Fruit fly (Drosophila melanogaster) whole organism, prepupa: Measurements from ENCODE around the gene Prps.

ENCODE experiments used
- Blimp-1 ChIP-seq: fragments of 200-800 bp; sonication (Bioruptor generic); optimal IDR thresholded peaks from 3 replicates; lab custom pipeline; 2017; ENCODE audit warnings: missing biosample characterization, missing genetic modification characterization, mild to moderate bottlenecking, moderate library complexity, missing genetic modification reagents
- CG10631 ChIP-seq: fragments of 200-800 bp; sonication (Bioruptor generic); optimal IDR thresholded peaks from 2 replicates; lab custom pipeline; 2016; ENCODE audit warnings: missing biosample characterization, missing genetic modification characterization
- CG10669 ChIP-seq: fragments of 200-800 bp; sonication (Bioruptor generic); optimal IDR thresholded peaks from 3 replicates; lab custom pipeline; 2018; ENCODE audit warnings: missing biosample characterization, mild to moderate bottlenecking, missing genetic modification characterization, moderate library complexity
- CG11762 ChIP-seq: fragments of 200-800 bp; sonication (Bioruptor generic); optimal IDR thresholded peaks from 3 replicates; lab custom pipeline; 2016; ENCODE audit warnings: missing biosample characterization, missing genetic modification characterization; ENCODE audit not compliant: insufficient read depth
- CG11902 ChIP-seq: fragments of 200-800 bp; sonication (Bioruptor generic); optimal IDR thresholded peaks from 3 replicates; lab custom pipeline; 2016; ENCODE audit warnings: missing biosample characterization, missing genetic modification characterization
- CG15336 ChIP-seq: fragments of 200-800 bp; sonication (Bioruptor generic); IDR thresholded peaks from 2 replicates; pipeline ENCODE4 v1.3.6; 2022; ENCODE audit warnings: missing biosample characterization, missing genetic modification characterization
- CG1621 ChIP-seq: fragments of 200-800 bp; sonication (Bioruptor generic); optimal IDR thresholded peaks from 3 replicates; lab custom pipeline; 2018; ENCODE audit warnings: missing biosample characterization, mild to moderate bottlenecking, missing genetic modification characterization
- CG3032 ChIP-seq: fragments of 200-800 bp; optimal IDR thresholded peaks from 2 replicates; lab custom pipeline; 2019; ENCODE audit warnings: missing biosample characterization, mild to moderate bottlenecking, missing genetic modification characterization, moderate library complexity
- CG31627 ChIP-seq: fragments of 200-800 bp; sonication (Bioruptor generic); optimal IDR thresholded peaks from 3 replicates; lab custom pipeline; 2016; ENCODE audit warnings: missing biosample characterization, missing genetic modification characterization
- CG32006 ChIP-seq: fragments of 200-800 bp; sonication (Bioruptor generic); optimal IDR thresholded peaks from 3 replicates; lab custom pipeline; 2017; ENCODE audit warnings: missing biosample characterization, mild to moderate bottlenecking, missing genetic modification characterization
- CG34406 ChIP-seq: fragments of 200-800 bp; sonication (Bioruptor generic); optimal IDR thresholded peaks from 3 replicates; lab custom pipeline; 2016; ENCODE audit warnings: missing biosample characterization, missing genetic modification characterization
- CG3919 ChIP-seq: fragments of 200-800 bp; sonication (Bioruptor generic); optimal IDR thresholded peaks from 3 replicates; lab custom pipeline; 2016; ENCODE audit warnings: missing biosample characterization, missing genetic modification characterization
- CG6163 ChIP-seq: fragments of 200-800 bp; sonication (Bioruptor generic); IDR thresholded peaks from 3 replicates; pipeline ENCODE4 v1.3.6; 2022; ENCODE audit warnings: missing biosample characterization, missing genetic modification characterization
- CG6276 ChIP-seq: fragments of 200-800 bp; sonication (Bioruptor generic); optimal IDR thresholded peaks from 2 replicates; lab custom pipeline; 2017; ENCODE audit warnings: missing biosample characterization, mild to moderate bottlenecking, missing genetic modification characterization
- CG6792 ChIP-seq: fragments of 200-800 bp; sonication (Bioruptor generic); optimal IDR thresholded peaks from 3 replicates; lab custom pipeline; 2016; ENCODE audit warnings: missing biosample characterization, missing genetic modification characterization
- CG6808 ChIP-seq: fragments of 200-800 bp; sonication (Bioruptor generic); optimal IDR thresholded peaks from 3 replicates; lab custom pipeline; 2017; ENCODE audit warnings: missing biosample characterization, missing genetic modification characterization, mild to moderate bottlenecking, moderate library complexity, missing genetic modification reagents
- CG8632 ChIP-seq: fragments of 200-800 bp; sonication (Bioruptor generic); optimal IDR thresholded peaks from 3 replicates; lab custom pipeline; 2016; ENCODE audit warnings: missing biosample characterization, missing genetic modification characterization
- CG9139 ChIP-seq: fragments of 200-800 bp; sonication (Bioruptor generic); optimal IDR thresholded peaks from 3 replicates; lab custom pipeline; 2017; ENCODE audit warnings: missing biosample characterization, mild to moderate bottlenecking, missing genetic modification characterization
- Eip75B ChIP-seq: fragments of 200-800 bp; sonication (Bioruptor generic); optimal IDR thresholded peaks from 3 replicates; lab custom pipeline; 2016; ENCODE audit warnings: missing biosample characterization, missing genetic modification characterization
- Eip78C ChIP-seq: fragments of 200-800 bp; sonication (Bioruptor generic); peaks from one replicate; lab custom pipeline; 2016; ENCODE audit warnings: missing biosample characterization, missing genetic modification characterization
- Eip93F ChIP-seq: fragments of 200-800 bp; sonication (Bioruptor generic); optimal IDR thresholded peaks from 2 replicates; lab custom pipeline; 2016; ENCODE audit warnings: missing biosample characterization, mild to moderate bottlenecking, missing genetic modification characterization
- Ets21C ChIP-seq: fragments of 200-800 bp; sonication (Bioruptor generic); optimal IDR thresholded peaks from 3 replicates; lab custom pipeline; 2016; ENCODE audit warnings: missing biosample characterization, missing genetic modification characterization
- Ets96B ChIP-seq: fragments of 200-800 bp; optimal IDR thresholded peaks from 2 replicates; lab custom pipeline; 2019; ENCODE audit warnings: missing biosample characterization, mild to moderate bottlenecking, missing genetic modification characterization, moderate library complexity
- Gug ChIP-seq: fragments of 200-800 bp; sonication (Bioruptor generic); IDR thresholded peaks from 2 replicates; pipeline ENCODE4 v1.3.6; 2022; ENCODE audit warnings: missing biosample characterization, missing genetic modification characterization
- Hr38 ChIP-seq: sonication (Bioruptor generic); optimal IDR thresholded peaks from 2 replicates; lab custom pipeline; 2016; ENCODE audit warnings: missing biosample characterization, missing genetic modification characterization
- Hr39 ChIP-seq: fragments of 200-800 bp; sonication (Bioruptor generic); optimal IDR thresholded peaks from 2 replicates; lab custom pipeline; 2016; ENCODE audit warnings: missing biosample characterization, missing genetic modification characterization
- Hr4 ChIP-seq: fragments of 200-800 bp; sonication (Bioruptor generic); optimal IDR thresholded peaks from 3 replicates; lab custom pipeline; 2016; ENCODE audit warnings: missing biosample characterization, missing genetic modification characterization
- Met ChIP-seq: fragments of 200-800 bp; sonication (Bioruptor generic); optimal IDR thresholded peaks from 3 replicates; lab custom pipeline; 2016; ENCODE audit warnings: missing biosample characterization, missing genetic modification characterization
- OdsH ChIP-seq: fragments of 200-800 bp; sonication (Bioruptor generic); optimal IDR thresholded peaks from 3 replicates; lab custom pipeline; 2016; ENCODE audit warnings: missing biosample characterization, missing genetic modification characterization
- Smox ChIP-seq: fragments of 200-800 bp; sonication (Bioruptor generic); optimal IDR thresholded peaks from 3 replicates; lab custom pipeline; 2016; ENCODE audit warnings: missing biosample characterization, missing genetic modification characterization
- Sox14 ChIP-seq: fragments of 200-800 bp; sonication (Bioruptor generic); optimal IDR thresholded peaks from 3 replicates; lab custom pipeline; 2016; ENCODE audit warnings: missing biosample characterization, missing genetic modification characterization
- achi ChIP-seq: fragments of 200-800 bp; sonication (Bioruptor generic); optimal IDR thresholded peaks from 3 replicates; lab custom pipeline; 2016; ENCODE audit warnings: missing biosample characterization, missing genetic modification characterization
- cyc ChIP-seq: fragments of 200-800 bp; sonication (Bioruptor generic); optimal IDR thresholded peaks from 3 replicates; lab custom pipeline; 2016; ENCODE audit warnings: missing biosample characterization, missing genetic modification characterization
- dsx ChIP-seq: fragments of 200-800 bp; optimal IDR thresholded peaks from 3 replicates; lab custom pipeline; 2019; ENCODE audit warnings: missing biosample characterization, mild to moderate bottlenecking, missing genetic modification characterization, moderate library complexity; ENCODE audit not compliant: poor library complexity, severe bottlenecking
- esn ChIP-seq: fragments of 200-800 bp; sonication (Bioruptor generic); optimal IDR thresholded peaks from 2 replicates; lab custom pipeline; 2016; ENCODE audit warnings: missing biosample characterization, mild to moderate bottlenecking, missing genetic modification characterization, moderate library complexity
- fd85E ChIP-seq: fragments of 200-800 bp; sonication (Bioruptor generic); optimal IDR thresholded peaks from 3 replicates; lab custom pipeline; 2016; ENCODE audit warnings: missing biosample characterization, missing genetic modification characterization
- fkh ChIP-seq: fragments of 200-800 bp; sonication (Bioruptor generic); optimal IDR thresholded peaks from 3 replicates; lab custom pipeline; 2017; ENCODE audit warnings: missing biosample characterization, mild to moderate bottlenecking, missing genetic modification characterization, moderate library complexity
- lz ChIP-seq: fragments of 200-800 bp; sonication (Bioruptor generic); optimal IDR thresholded peaks from 3 replicates; lab custom pipeline; 2016; ENCODE audit warnings: missing biosample characterization, missing genetic modification characterization
- net ChIP-seq: fragments of 200-800 bp; sonication (Bioruptor generic); optimal IDR thresholded peaks from 3 replicates; lab custom pipeline; 2016; ENCODE audit warnings: missing biosample characterization, missing genetic modification characterization
- salr ChIP-seq, 2 experiments: fragments of 200-800 bp; sonication (Bioruptor generic); optimal IDR thresholded peaks; 3 replicates each; lab custom pipeline; 2016 to 2018; ENCODE audit warnings: missing biosample characterization in 2 of 2, missing genetic modification characterization in 2 of 2, mild to moderate bottlenecking in 1 of 2
- spab ChIP-seq: fragments of 200-800 bp; sonication (Bioruptor generic); optimal IDR thresholded peaks from 2 replicates; lab custom pipeline; 2017; ENCODE audit warnings: missing biosample characterization, mild to moderate bottlenecking, missing genetic modification characterization, missing genetic modification reagents
- ss ChIP-seq, 2 experiments: fragments of 200-800 bp; sonication (Bioruptor generic); optimal IDR thresholded peaks; 2 replicates in 1 of 2; 3 replicates in 1 of 2; lab custom pipeline; 2017 to 2018; ENCODE audit warnings: mild to moderate bottlenecking in 2 of 2, missing biosample characterization in 2 of 2, missing genetic modification characterization in 2 of 2, moderate library complexity in 1 of 2
- svp ChIP-seq: fragments of 200-800 bp; sonication (Bioruptor generic); peaks from one replicate; lab custom pipeline; 2016; ENCODE audit warnings: missing biosample characterization, missing genetic modification characterization
- topi ChIP-seq: fragments of 200-800 bp; sonication (Bioruptor generic); optimal IDR thresholded peaks from 3 replicates; lab custom pipeline; 2016; ENCODE audit warnings: missing biosample characterization, missing genetic modification characterization
- vri ChIP-seq: fragments of 200-800 bp; sonication (Bioruptor generic); optimal IDR thresholded peaks from 3 replicates; lab custom pipeline; 2016; ENCODE audit warnings: missing biosample characterization, mild to moderate bottlenecking, missing genetic modification characterization

Gene Prps

DNA sequence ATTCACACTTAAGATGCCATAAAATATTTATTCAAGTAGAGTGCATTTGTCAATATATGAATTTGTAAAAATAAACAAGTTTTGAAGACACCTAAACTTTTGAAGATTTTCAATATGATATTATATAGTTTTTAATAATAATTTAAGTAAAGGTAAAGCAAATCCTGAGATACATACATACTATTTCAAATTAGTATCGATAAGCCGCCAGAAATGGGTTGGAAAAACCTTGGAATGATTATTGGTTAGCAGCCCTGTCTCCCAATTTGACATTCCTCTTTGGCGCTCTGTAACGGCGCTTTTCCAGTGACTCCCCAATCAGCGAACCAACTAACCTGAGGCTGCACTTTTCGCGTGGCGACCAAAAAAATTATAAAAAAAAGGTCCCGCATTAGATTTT is 15.5 kb downstream of the Prps start, which contains the start of gene alphaTub67C:
Gene alphaTub67C (plus strand): TSS at position 301 of the 400 bp plus-strand sequence.
- no peak for TF ChIP-seq topi (GFP tag; lab: Kevin White, UChicago)
- TF ChIP-seq Gug: no peak
- TF ChIP-seq Eip78C: no peak
- TF ChIP-seq esn (GFP tag; lab: Kevin White, UChicago): no peak
- no peak for TF ChIP-seq CG1621 (tag; lab: Kevin White, UChicago)
- TF ChIP-seq Ets96B: no peak
- no peak for TF ChIP-seq Blimp-1 (GFP tag; lab: Kevin White, UChicago)
- no peak for TF ChIP-seq CG32006
- no peak for TF ChIP-seq fd85E (GFP tag; lab: Kevin White, UChicago)
- TF ChIP-seq Eip75B (GFP tag; lab: Kevin White, UChicago): no peak
- no peak for TF ChIP-seq Hr38 (GFP tag; lab: Kevin White, UChicago)
- TF ChIP-seq lz (GFP tag; lab: Kevin White, UChicago): no peak
- TF ChIP-seq CG6276 (GFP tag; lab: Kevin White, UChicago): no peak
- no peak for TF ChIP-seq Eip93F (GFP tag; lab: Kevin White, UChicago)

- TF ChIP-seq CG3032 (tag; lab: Kevin White, UChicago) (no peak), spab (GFP tag; lab: Kevin White, UChicago) (no peak), CG3919 (GFP tag; lab: Kevin White, UChicago) (no peak), CG11762 (GFP tag; lab: Kevin White, UChicago) (no peak), Eip78C (peak; percentile 7), fd85E (GFP tag; lab: Kevin White, UChicago) (no peak), OdsH (GFP tag; lab: Kevin White, UChicago) (no peak), svp (GFP tag; lab: Kevin White, UChicago) (no peak), CG6808 (no peak), vri (GFP tag; lab: Kevin White, UChicago) (peak; percentile 47), cyc (GFP tag; lab: Kevin White, UChicago) (no peak)
- TF ChIP-seq, all 60 proteins: peak for 2
These were observed 17.5 kb downstream of the Prps start, which contains the start of the genes fry and CG16717 for dm6 chr3L:9678994-9679393. fry (minus strand) TSS chr3L:9679103. CG16717 (plus strand) TSS chr3L:9679201.

DNA sequence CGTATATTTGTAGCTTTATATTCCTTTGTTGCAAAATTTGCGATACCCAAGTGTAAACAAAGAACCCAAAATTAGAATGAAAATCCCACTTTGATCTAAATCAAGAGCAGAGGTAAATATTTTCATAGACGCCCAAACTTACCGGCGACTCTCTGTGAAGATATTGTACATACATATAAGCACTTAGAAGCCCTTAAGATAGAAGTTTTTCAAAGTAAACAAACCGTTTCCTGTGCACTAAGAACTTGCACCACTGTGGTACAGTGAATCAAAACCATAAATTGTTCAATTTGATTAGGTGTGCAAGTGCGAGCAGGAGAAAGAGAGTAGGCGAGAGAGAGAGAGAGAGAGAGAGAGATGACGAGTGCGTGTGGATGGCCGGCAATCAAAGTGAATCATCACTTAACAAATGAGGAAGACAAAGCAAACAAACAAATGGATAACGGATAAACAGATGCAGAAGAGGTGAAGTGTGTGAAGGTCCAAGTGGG is 18.4 kb downstream of the Prps start:
- TF ChIP-seq vri (GFP tag; lab: Kevin White, UChicago): peak; percentile 59
- TF ChIP-seq CG8632: peak; percentile 22
- TF ChIP-seq CG10631 (GFP tag; lab: Kevin White, UChicago): peak; percentile 10
- TF ChIP-seq achi (GFP tag; lab: Kevin White, UChicago): peak; percentile 4
- peak; percentile 41 for TF ChIP-seq CG15336 (GFP tag; lab: Robert Waterston, UW)
- TF ChIP-seq net: peak; percentile 60
- TF ChIP-seq CG6163 (GFP tag; lab: Robert Waterston, UW): no peak
- no peak for TF ChIP-seq CG10669 (GFP tag; lab: Kevin White, UChicago)
- TF ChIP-seq CG3919 (GFP tag; lab: Kevin White, UChicago): peak; percentile 1
- no peak for TF ChIP-seq CG9139
- peak; percentile 87 for TF ChIP-seq Eip78C
- TF ChIP-seq CG34406 (GFP tag; lab: Kevin White, UChicago): peak; percentile 20
- peak; percentile 52 for TF ChIP-seq esn (GFP tag; lab: Kevin White, UChicago)
- peak; percentile 47 for TF ChIP-seq Hr4 (GFP tag; lab: Kevin White, UChicago)
- peak; percentile 19 for TF ChIP-seq spab (GFP tag; lab: Kevin White, UChicago)
- TF ChIP-seq lz (GFP tag; lab: Kevin White, UChicago): peak; percentile 41
- TF ChIP-seq topi (GFP tag; lab: Kevin White, UChicago): peak; percentile 19
- peak; percentile 36 for TF ChIP-seq Hr39 (GFP tag; lab: Kevin White, UChicago)
- peak; percentile 52 for TF ChIP-seq Met
- no peak for TF ChIP-seq CG11902
- peak; percentile 28 for TF ChIP-seq CG6792 (GFP tag; lab: Kevin White, UChicago)
- no peak for TF ChIP-seq OdsH (GFP tag; lab: Kevin White, UChicago)
- no peak for TF ChIP-seq CG32006
- peak; percentile 90 for TF ChIP-seq Sox14 (GFP tag; lab: Kevin White, UChicago)
- peak; percentile 23 for TF ChIP-seq Ets96B
- TF ChIP-seq dsx: peak; percentile 25
- no peak for TF ChIP-seq Smox (GFP tag; lab: Kevin White, UChicago)
- TF ChIP-seq Ets21C (GFP tag; lab: Kevin White, UChicago): no peak
- peak; percentile 66 for TF ChIP-seq fkh (GFP tag; lab: Kevin White, UChicago)
- TF ChIP-seq cyc (GFP tag; lab: Kevin White, UChicago): no peak
- TF ChIP-seq ss (GFP tag; optimal IDR thresholded peaks at IDR 0.05; lab: Kevin White, UChicago): peak in 1 of 2 experiments; percentile 67
- TF ChIP-seq salr (GFP tag; optimal IDR thresholded peaks at IDR 0.05; lab: Kevin White, UChicago): peak in 1 of 2 experiments; percentile 21
- TF ChIP-seq CG31627 (GFP tag; lab: Kevin White, UChicago): peak; percentile 21
- no peak for TF ChIP-seq Blimp-1 (GFP tag; lab: Kevin White, UChicago)
